Worm (Caenorhabditis elegans): ENCODE data around the gene ceh-76.

Gene ceh-76

DNA sequence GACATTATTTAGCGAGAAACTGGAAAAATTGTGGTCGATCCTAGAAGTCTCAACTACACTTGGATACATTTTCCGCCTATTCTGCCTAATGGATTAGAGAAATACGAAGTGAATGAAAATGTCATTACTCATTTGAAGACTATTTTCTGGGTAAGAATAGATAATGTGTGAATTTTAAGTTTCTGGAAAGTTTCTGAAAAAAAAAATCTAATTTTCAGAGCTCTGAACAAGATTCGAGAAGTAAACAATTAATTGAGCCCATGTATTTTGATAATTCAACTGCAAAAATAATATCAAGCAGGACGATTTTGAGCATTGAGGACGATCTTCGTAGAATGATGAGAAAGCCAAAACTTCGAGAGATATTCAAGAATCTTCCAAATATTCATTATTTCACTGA, 48.2 kb downstream of the ceh-76 start:
- TF ChIP-seq rnt-1 (tag; optimal IDR thresholded peaks at IDR 0.05) (no peak), ttx-3 (tag; optimal IDR thresholded peaks at IDR 0.05) (no peak), pag-3 (tag; optimal IDR thresholded peaks at IDR 0.05; ENCODE audit: borderline replicate concordance) (no peak), ceh-30 (tag; optimal IDR thresholded peaks at IDR 0.05) (no peak), ceh-31 (tag; optimal IDR thresholded peaks at IDR 0.05) (no peak), F13H6.1 (tag; optimal IDR thresholded peaks at IDR 0.05) (no peak), fkh-10 (GFP tag; optimal IDR thresholded peaks at IDR 0.05) (no peak), ceh-24 (tag; optimal IDR thresholded peaks at IDR 0.05) (no peak), C38D4.7 (GFP tag; optimal IDR thresholded peaks at IDR 0.05) (no peak), hlh-15 (tag; optimal IDR thresholded peaks at IDR 0.05) (no peak)

Data from whole organism, late embryonic.